Worm (Caenorhabditis elegans): ENCODE data around the gene F28H7.8.

Gene F28H7.8

DNA sequence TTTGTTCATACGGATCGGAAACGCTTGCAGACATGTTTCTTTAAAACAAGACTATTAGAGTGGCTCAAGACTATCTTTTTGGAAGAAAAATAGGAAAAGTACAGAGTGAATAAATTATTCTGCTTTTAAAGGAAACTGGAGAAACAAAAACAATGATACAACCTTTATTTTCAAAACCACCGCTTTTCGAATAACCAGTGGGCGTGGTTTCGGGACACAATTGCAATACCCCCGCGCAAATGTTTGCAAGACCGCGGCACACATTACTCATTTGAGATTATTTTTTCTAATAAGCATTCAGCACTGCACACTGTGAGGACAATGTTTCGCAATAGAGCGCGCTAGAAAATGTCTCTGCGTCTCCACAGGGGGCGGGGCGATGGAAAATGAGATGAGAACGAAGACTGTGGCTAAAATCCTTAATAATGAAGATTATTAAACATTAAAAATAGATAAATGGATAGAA, 49.1 kb downstream of the F28H7.8 start, which contains the start of gene plrg-1 (continued):
- peak; percentile 92 for TF ChIP-seq ceh-27 (GFP tag; optimal IDR thresholded peaks at IDR 0.05)
- TF ChIP-seq B0035.1 (tag; optimal IDR thresholded peaks at IDR 0.05), result no peak
- TF ChIP-seq chd-7 (tag; optimal IDR thresholded peaks at IDR 0.05), result peak; percentile 74
- TF ChIP-seq tbp1 (GFP tag; optimal IDR thresholded peaks at IDR 0.05), result peak; percentile 69
- TF ChIP-seq dpff-1 (tag; optimal IDR thresholded peaks at IDR 0.05), result no peak
- 0 out of 2 replicates have a peak, but pooled peaks have one; percentile 66 for TF ChIP-seq F37B4.10 (GFP tag; IDR thresholded peaks at IDR 0.05)
- no peak for TF ChIP-seq ama-1 (optimal IDR thresholded peaks at IDR 0.05)
- TF ChIP-seq ama-1 (GFP tag; optimal IDR thresholded peaks at IDR 0.05), result no peak
- peak; percentile 56; the same call in 1 of the 2 replicates for TF ChIP-seq Y56A3A.18 (GFP tag; IDR thresholded peaks at IDR 0.05)
- TF ChIP-seq lin-40 (tag; optimal IDR thresholded peaks at IDR 0.05), result peak; percentile 84
- no peak for TF ChIP-seq mxl-1 (tag; optimal IDR thresholded peaks at IDR 0.05)
- 0 out of 2 replicates have a peak, but pooled peaks have one; percentile 73 for TF ChIP-seq ztf-25 (GFP tag; IDR thresholded peaks at IDR 0.05)
- peak; percentile 76 for TF ChIP-seq K11D2.4 (GFP tag; IDR thresholded peaks at IDR 0.05)
- TF ChIP-seq tbx-9 (tag; optimal IDR thresholded peaks at IDR 0.05; ENCODE audit: borderline replicate concordance), result no peak
- no peak for TF ChIP-seq sea-2 (GFP tag; IDR thresholded peaks at IDR 0.05)
- peak; percentile 82 for TF ChIP-seq ztf-28 (GFP tag; IDR thresholded peaks at IDR 0.05)
- TF ChIP-seq snpc-4 (GFP tag; optimal IDR thresholded peaks at IDR 0.05), result peak; percentile 35
- TF ChIP-seq snpc-4 (tag; optimal IDR thresholded peaks at IDR 0.05), result peak; percentile 35 to 72 (median 70)
- TF ChIP-seq bed-2 (GFP tag; IDR thresholded peaks at IDR 0.05), result no peak
- peak; percentile 78 for TF ChIP-seq hsf-1 (GFP tag; IDR thresholded peaks at IDR 0.05)
- TF ChIP-seq ceh-79 (tag; optimal IDR thresholded peaks at IDR 0.05), result no peak
- peak; percentile 88 for TF ChIP-seq ceh-100 (GFP tag; IDR thresholded peaks at IDR 0.05)
- TF ChIP-seq F57A8.1 (GFP tag; optimal IDR thresholded peaks at IDR 0.05), result no peak
- TF ChIP-seq akir-1 (GFP tag; optimal IDR thresholded peaks at IDR 0.05), result no peak
- TF ChIP-seq aptf-3 (GFP tag; IDR thresholded peaks at IDR 0.05), result no peak
- peak; percentile 85 for TF ChIP-seq Y53G8AR.9 (GFP tag; conservative IDR thresholded peaks at IDR 0.05)
- TF ChIP-seq F49E8.2 (tag; optimal IDR thresholded peaks at IDR 0.05; ENCODE audit: insufficient read depth), result peak; percentile 68
- peak; percentile 74 for TF ChIP-seq dpl-1 (GFP tag; optimal IDR thresholded peaks at IDR 0.05)
- peak; percentile 87 for TF ChIP-seq lin-54 (GFP tag; optimal IDR thresholded peaks at IDR 0.05)
- peak; percentile 99 for TF ChIP-seq cebp-1 (GFP tag; IDR thresholded peaks at IDR 0.05)
- TF ChIP-seq cebp-1 (tag; optimal IDR thresholded peaks at IDR 0.05), result peak; percentile 99
- TF ChIP-seq him-1 (tag; optimal IDR thresholded peaks at IDR 0.05), result peak; percentile 47
- TF ChIP-seq D2030.7 (GFP tag; IDR thresholded peaks at IDR 0.05), result peak; percentile 94
- no peak for TF ChIP-seq F39B2.1 (GFP tag; IDR thresholded peaks at IDR 0.05)
- peak; percentile 89 for TF ChIP-seq madf-3 (GFP tag; IDR thresholded peaks at IDR 0.05)
- TF ChIP-seq nhr-120 (GFP tag; IDR thresholded peaks at IDR 0.05), result no peak
- TF ChIP-seq nfyb-1 (GFP tag; IDR thresholded peaks at IDR 0.05), result peak; percentile 92
- TF ChIP-seq let-526 (GFP tag; IDR thresholded peaks at IDR 0.05), result no peak
- TF ChIP-seq snpc-1.3 (tag; optimal IDR thresholded peaks at IDR 0.05; ENCODE audit: insufficient read depth), result peak; percentile 82
- peak; percentile 79; the same call in 1 of the 2 replicates for TF ChIP-seq Y95B8A.8 (GFP tag; IDR thresholded peaks at IDR 0.05)
- TF ChIP-seq ccch-3 (GFP tag; optimal IDR thresholded peaks at IDR 0.05), result no peak
- peak; percentile 84 for TF ChIP-seq athp-1 (tag; optimal IDR thresholded peaks at IDR 0.05)
- TF ChIP-seq B0019.2 (GFP tag; conservative IDR thresholded peaks at IDR 0.05), result peak; percentile 73
- TF ChIP-seq F10E7.11 (tag; optimal IDR thresholded peaks at IDR 0.05), result no peak
- peak; percentile 28 for TF ChIP-seq xnd-1 (tag; optimal IDR thresholded peaks at IDR 0.05)
- peak; percentile 79 for TF ChIP-seq lir-1 (GFP tag; conservative IDR thresholded peaks at IDR 0.05)
